Fruit fly (Drosophila melanogaster) whole organism, embryonic: ENCODE data around the gene CG10638.

Experiments used
- Asciz ChIP-seq: fragments of 200-800 bp; sonication (Bioruptor generic); optimal IDR thresholded peaks from 2 replicates; lab custom pipeline; 2017; ENCODE audit warnings: missing biosample characterization, mild to moderate bottlenecking, missing genetic modification characterization, missing genetic modification reagents
- Atf3 ChIP-seq: fragments of 200-800 bp; sonication (Bioruptor generic); optimal IDR thresholded peaks from 3 replicates; lab custom pipeline; 2016; ENCODE audit warnings: missing biosample characterization, missing genetic modification characterization
- B-H1 ChIP-seq: fragments of 200-800 bp; sonication (Bioruptor generic); IDR thresholded peaks from 3 replicates; pipeline ENCODE4 v1.3.6; 2022; ENCODE audit warnings: missing biosample characterization, missing genetic modification characterization
- B-H2 ChIP-seq: fragments of 200-800 bp; sonication (Bioruptor generic); optimal IDR thresholded peaks from 2 replicates; lab custom pipeline; 2018; ENCODE audit warnings: missing biosample characterization, mild to moderate bottlenecking, missing genetic modification characterization
- Bgb ChIP-seq: fragments of 200-800 bp; sonication (Bioruptor generic); IDR thresholded peaks from 2 replicates; pipeline ENCODE4 v1.3.6; 2022; ENCODE audit warnings: missing biosample characterization, missing genetic modification characterization; ENCODE audit not compliant: partially characterized antibody
- CG12659 ChIP-seq: fragments of 200-800 bp; sonication (Bioruptor generic); optimal IDR thresholded peaks from 3 replicates; lab custom pipeline; 2017; ENCODE audit warnings: mild to moderate bottlenecking, missing biosample characterization, missing genetic modification reagents, missing genetic modification characterization
- CG12744 ChIP-seq: fragments of 200-800 bp; sonication (Bioruptor generic); optimal IDR thresholded peaks from 2 replicates; lab custom pipeline; 2016; ENCODE audit warnings: missing biosample characterization, missing genetic modification characterization
- CG13624 ChIP-seq: fragments of 200-800 bp; sonication (Bioruptor generic); optimal IDR thresholded peaks from 2 replicates; lab custom pipeline; 2016; ENCODE audit warnings: missing biosample characterization, missing genetic modification characterization
- CG13775 ChIP-seq: fragments of 200-800 bp; sonication (Bioruptor generic); optimal IDR thresholded peaks from 3 replicates; lab custom pipeline; 2017; ENCODE audit warnings: missing biosample characterization, mild to moderate bottlenecking, missing genetic modification characterization
- CG17328 ChIP-seq: fragments of 200-800 bp; sonication (Bioruptor generic); IDR thresholded peaks from 2 replicates; pipeline ENCODE4 v1.3.6; 2022; ENCODE audit warnings: missing biosample characterization, missing genetic modification characterization
- CG17385 ChIP-seq: fragments of 200-800 bp; sonication (Bioruptor generic); optimal IDR thresholded peaks from 3 replicates; lab custom pipeline; 2018; ENCODE audit warnings: missing biosample characterization, mild to moderate bottlenecking, missing genetic modification characterization
- CG18619 ChIP-seq: fragments of 200-800 bp; sonication (Bioruptor generic); optimal IDR thresholded peaks from 3 replicates; lab custom pipeline; 2017; ENCODE audit warnings: missing biosample characterization, mild to moderate bottlenecking, missing genetic modification characterization
- CG2120 ChIP-seq: fragments of 200-800 bp; sonication (Bioruptor generic); optimal IDR thresholded peaks from 3 replicates; lab custom pipeline; 2016; ENCODE audit warnings: missing biosample characterization, missing genetic modification characterization
- CG3163 ChIP-seq: fragments of 200-800 bp; sonication (Bioruptor generic); optimal IDR thresholded peaks from 3 replicates; lab custom pipeline; 2016; ENCODE audit warnings: missing biosample characterization, missing genetic modification characterization
- CG3281 ChIP-seq: fragments of 200-800 bp; sonication (Bioruptor generic); optimal IDR thresholded peaks from 3 replicates; lab custom pipeline; 2017; ENCODE audit warnings: missing biosample characterization, mild to moderate bottlenecking, missing genetic modification characterization
- CG42726 ChIP-seq: fragments of 200-800 bp; sonication (Bioruptor generic); IDR thresholded peaks from 2 replicates; pipeline ENCODE4 v1.3.6; 2022; ENCODE audit warnings: missing biosample characterization, missing genetic modification characterization; ENCODE audit not compliant: partially characterized antibody
- CG4424 ChIP-seq: fragments of 200-800 bp; sonication (Bioruptor generic); optimal IDR thresholded peaks from 3 replicates; lab custom pipeline; 2016; ENCODE audit warnings: missing biosample characterization, missing genetic modification characterization
- CG6654 ChIP-seq: fragments of 200-800 bp; sonication (Bioruptor generic); optimal IDR thresholded peaks from 2 replicates; lab custom pipeline; 2017; ENCODE audit warnings: missing biosample characterization, mild to moderate bottlenecking, missing genetic modification characterization
- CG6791 ChIP-seq: fragments of 200-800 bp; sonication (Bioruptor generic); IDR thresholded peaks from 3 replicates; pipeline ENCODE4 v1.3.6; 2022; ENCODE audit warnings: missing biosample characterization, missing genetic modification characterization; ENCODE audit not compliant: partially characterized antibody
- CG6813 ChIP-seq: fragments of 200-800 bp; sonication (Bioruptor generic); optimal IDR thresholded peaks from 2 replicates; lab custom pipeline; 2017; ENCODE audit warnings: missing biosample characterization, missing genetic modification characterization, mild to moderate bottlenecking, moderate library complexity, missing genetic modification reagents
- CG7357 ChIP-seq: fragments of 200-800 bp; sonication (Bioruptor generic); IDR thresholded peaks from 3 replicates; pipeline ENCODE4 v1.3.6; 2022; ENCODE audit warnings: missing biosample characterization, missing genetic modification characterization
- CG7556 ChIP-seq: fragments of 200-800 bp; sonication (Bioruptor generic); optimal IDR thresholded peaks from 2 replicates; lab custom pipeline; 2017; ENCODE audit warnings: missing biosample characterization, mild to moderate bottlenecking, missing genetic modification characterization
- CG7839 ChIP-seq: fragments of 200-800 bp; sonication (Bioruptor generic); optimal IDR thresholded peaks from 3 replicates; lab custom pipeline; 2018; ENCODE audit warnings: missing biosample characterization, mild to moderate bottlenecking, missing genetic modification characterization, moderate library complexity
- CG8388 ChIP-seq: fragments of 200-800 bp; sonication (Bioruptor generic); optimal IDR thresholded peaks from 2 replicates; lab custom pipeline; 2019; ENCODE audit warnings: missing biosample characterization, mild to moderate bottlenecking, missing genetic modification characterization, moderate library complexity
- CG8478 ChIP-seq: fragments of >200 bp; optimal IDR thresholded peaks from 2 replicates; lab custom pipeline; 2018
- CG9437 ChIP-seq: fragments of 200-800 bp; sonication (Bioruptor generic); optimal IDR thresholded peaks from 2 replicates; lab custom pipeline; 2018; ENCODE audit warnings: missing biosample characterization, mild to moderate bottlenecking, missing genetic modification characterization
- Doc2 ChIP-seq: fragments of 200-800 bp; sonication (Bioruptor generic); IDR thresholded peaks from 2 replicates; pipeline ENCODE4 v1.3.6; 2022; ENCODE audit warnings: missing biosample characterization, missing genetic modification characterization
- Gsc ChIP-seq: fragments of 200-800 bp; sonication (Bioruptor generic); IDR thresholded peaks from 2 replicates; pipeline ENCODE4 v1.3.6; 2022; ENCODE audit warnings: missing biosample characterization, missing genetic modification characterization
- MESR4 ChIP-seq: fragments of 200-800 bp; sonication (Bioruptor generic); optimal IDR thresholded peaks from 2 replicates; lab custom pipeline; 2018; ENCODE audit warnings: missing biosample characterization, mild to moderate bottlenecking, missing genetic modification characterization, moderate library complexity
- Max ChIP-seq: fragments of 200-800 bp; sonication (Bioruptor generic); optimal IDR thresholded peaks from 2 replicates; lab custom pipeline; 2016; ENCODE audit warnings: missing biosample characterization, mild to moderate bottlenecking, missing genetic modification characterization
- Nf-YC ChIP-seq: fragments of 200-800 bp; optimal IDR thresholded peaks from 3 replicates; lab custom pipeline; 2019; ENCODE audit warnings: missing biosample characterization, mild to moderate bottlenecking, missing genetic modification characterization, moderate library complexity
- Sry-δ ChIP-seq: fragments of 200-800 bp; sonication (Bioruptor generic); optimal IDR thresholded peaks from 2 replicates; lab custom pipeline; 2016; ENCODE audit warnings: missing biosample characterization, missing genetic modification characterization
- Xbp1 ChIP-seq: fragments of 200-800 bp; sonication (Bioruptor generic); optimal IDR thresholded peaks from 3 replicates; lab custom pipeline; 2016; ENCODE audit warnings: missing biosample characterization, mild to moderate bottlenecking, missing genetic modification characterization
- amos ChIP-seq: fragments of 200-800 bp; sonication (Bioruptor generic); IDR thresholded peaks from 2 replicates; pipeline ENCODE4 v1.3.6; 2022; ENCODE audit warnings: missing biosample characterization, missing genetic modification characterization; ENCODE audit not compliant: partially characterized antibody
- ato ChIP-seq: fragments of 200-800 bp; sonication (Bioruptor generic); IDR thresholded peaks from 2 replicates; pipeline ENCODE4 v1.3.6; 2022; ENCODE audit warnings: missing biosample characterization, missing genetic modification characterization; ENCODE audit not compliant: partially characterized antibody
- bcd ChIP-seq: fragments of 200-800 bp; sonication (Bioruptor generic); optimal IDR thresholded peaks from 2 replicates; lab custom pipeline; 2017; ENCODE audit warnings: missing biosample characterization, mild to moderate bottlenecking, missing genetic modification characterization
- chm ChIP-seq: fragments of 200-800 bp; sonication (Bioruptor generic); IDR thresholded peaks from 2 replicates; pipeline ENCODE4 v1.3.6; 2022; ENCODE audit warnings: missing biosample characterization, missing genetic modification characterization
- dm ChIP-seq: fragments of 200-800 bp; sonication (Bioruptor generic); optimal IDR thresholded peaks from 3 replicates; lab custom pipeline; 2016; ENCODE audit warnings: missing biosample characterization, missing genetic modification characterization
- dmrt11E ChIP-seq: fragments of 200-800 bp; sonication (Bioruptor generic); optimal IDR thresholded peaks from 3 replicates; lab custom pipeline; 2018; ENCODE audit warnings: missing biosample characterization, mild to moderate bottlenecking, missing genetic modification characterization, moderate library complexity
- fd3F ChIP-seq: fragments of 200-800 bp; sonication (Bioruptor generic); optimal IDR thresholded peaks from 2 replicates; lab custom pipeline; 2018; ENCODE audit warnings: missing biosample characterization, mild to moderate bottlenecking, missing genetic modification characterization, moderate library complexity
- ftz-f1 ChIP-seq: fragments of 200-800 bp; sonication (Bioruptor generic); optimal IDR thresholded peaks from 2 replicates; lab custom pipeline; 2016; ENCODE audit warnings: missing biosample characterization, missing genetic modification characterization
- grau ChIP-seq: fragments of 200-800 bp; optimal IDR thresholded peaks from 3 replicates; lab custom pipeline; 2019; ENCODE audit warnings: missing biosample characterization, mild to moderate bottlenecking, missing genetic modification characterization, moderate library complexity
- gt ChIP-seq: fragments of 200-800 bp; sonication (Bioruptor generic); IDR thresholded peaks from 2 replicates; pipeline ENCODE4 v1.3.6; 2022; ENCODE audit warnings: missing biosample characterization, missing genetic modification characterization
- lov ChIP-seq, 2 experiments: fragments of 200-800 bp in 1 of 2; fragments of >200 bp in 1 of 2; sonication (Bioruptor generic) in 1 of 2; IDR thresholded peaks in 1 of 2; optimal IDR thresholded peaks in 1 of 2; 2 replicates in 1 of 2; 3 replicates in 1 of 2; pipeline versions ENCODE4 v1.3.6 to Lab custom; 2017 to 2022; ENCODE audit warnings: missing biosample characterization in 1 of 2, missing genetic modification characterization in 1 of 2
- luna ChIP-seq: fragments of 200-800 bp; sonication (Bioruptor generic); optimal IDR thresholded peaks from 2 replicates; lab custom pipeline; 2016; ENCODE audit warnings: missing biosample characterization, missing genetic modification characterization
- nau ChIP-seq: fragments of 200-800 bp; sonication (Bioruptor generic); optimal IDR thresholded peaks from 3 replicates; lab custom pipeline; 2017; ENCODE audit warnings: missing biosample characterization, mild to moderate bottlenecking, missing genetic modification characterization, missing genetic modification reagents
- onecut ChIP-seq: fragments of 200-800 bp; sonication (Bioruptor generic); IDR thresholded peaks from 2 replicates; pipeline ENCODE4 v1.3.6; 2022; ENCODE audit warnings: missing biosample characterization, missing genetic modification characterization
- psq ChIP-seq: fragments of 200-800 bp; sonication (Bioruptor generic); optimal IDR thresholded peaks from 2 replicates; lab custom pipeline; 2017; ENCODE audit warnings: missing biosample characterization, missing genetic modification characterization
- row ChIP-seq: fragments of 200-800 bp; sonication (Bioruptor generic); IDR thresholded peaks from 3 replicates; pipeline ENCODE4 v1.3.6; 2022; ENCODE audit warnings: missing biosample characterization, missing genetic modification characterization
- sd ChIP-seq: fragments of 200-800 bp; sonication (Bioruptor generic); optimal IDR thresholded peaks from 3 replicates; lab custom pipeline; 2018; ENCODE audit warnings: missing biosample characterization, mild to moderate bottlenecking, missing genetic modification characterization, moderate library complexity
- stwl ChIP-seq: fragments of 200-800 bp; sonication (Bioruptor generic); optimal IDR thresholded peaks from 3 replicates; lab custom pipeline; 2018; ENCODE audit warnings: missing biosample characterization, mild to moderate bottlenecking, missing genetic modification characterization, moderate library complexity

Gene CG10638

dm6 chr3L:12501249-12501648, at the start of gene CG10638, which contains the start of gene CG10681 (continued):
- TF ChIP-seq luna, result no peak
- TF ChIP-seq CG8388, result peak; percentile 27
- no peak for TF ChIP-seq gt
- no peak for TF ChIP-seq CG6813
- peak; percentile 86 for TF ChIP-seq stwl (tag; lab: Kevin White, UChicago)
- peak; percentile 65 for TF ChIP-seq Max (GFP tag; lab: Kevin White, UChicago)
- no peak for TF ChIP-seq CG3163
- TF ChIP-seq amos (GFP tag; lab: Robert Waterston, UW), result no peak
- TF ChIP-seq CG7839 (tag; lab: Kevin White, UChicago), result peak; percentile 15
- TF ChIP-seq row (GFP tag; lab: Robert Waterston, UW), result peak; percentile 64
- peak; percentile 41 for TF ChIP-seq CG17385
- TF ChIP-seq Gsc (GFP tag; lab: Robert Waterston, UW), result no peak
- no peak for TF ChIP-seq bcd
- peak; percentile 43 for TF ChIP-seq B-H2 (GFP tag; lab: Kevin White, UChicago)
- peak; percentile 8 for TF ChIP-seq dmrt11E
- no peak for TF ChIP-seq Atf3 (GFP tag; lab: Kevin White, UChicago)
- TF ChIP-seq Xbp1 (GFP tag; lab: Kevin White, UChicago), result peak; percentile 55
- peak; percentile 45 for TF ChIP-seq nau
- peak; percentile 78 for TF ChIP-seq ftz-f1 (GFP tag; lab: Kevin White, UChicago)
- no peak for TF ChIP-seq chm (GFP tag; lab: Robert Waterston, UW)
- no peak for TF ChIP-seq B-H1 (GFP tag; lab: Robert Waterston, UW)
- no peak for TF ChIP-seq CG6654 (GFP tag; lab: Kevin White, UChicago)
- no peak for TF ChIP-seq onecut (GFP tag; lab: Robert Waterston, UW)
- TF ChIP-seq MESR4 (GFP tag; lab: Kevin White, UChicago), result no peak
- peak; percentile 23 for TF ChIP-seq CG3281 (GFP tag; lab: Kevin White, UChicago)
- no peak for TF ChIP-seq CG9437 (GFP tag; lab: Kevin White, UChicago)
- TF ChIP-seq dm (GFP tag; lab: Kevin White, UChicago), result no peak
- peak; percentile 49 for TF ChIP-seq Nf-YC (tag; lab: Kevin White, UChicago)
- no peak for TF ChIP-seq ato
- TF ChIP-seq CG13775 (GFP tag; lab: Kevin White, UChicago), result peak; percentile 45
- TF ChIP-seq CG18619 (GFP tag; lab: Kevin White, UChicago), result no peak
- TF ChIP-seq Asciz (GFP tag; lab: Kevin White, UChicago), result peak; percentile 24
- TF ChIP-seq CG42726 (GFP tag; lab: Robert Waterston, UW), result no peak
- TF ChIP-seq sd (tag; lab: Kevin White, UChicago), result no peak
- TF ChIP-seq CG12659 (GFP tag; lab: Kevin White, UChicago), result peak; percentile 80
- peak; percentile 66 for TF ChIP-seq CG2120 (GFP tag; lab: Kevin White, UChicago)
- no peak for TF ChIP-seq Sry-δ
- TF ChIP-seq CG13624 (GFP tag; lab: Kevin White, UChicago), result peak; percentile 16
- no peak for TF ChIP-seq lov (optimal IDR thresholded peaks at IDR 0.05; lab: Kevin White, UChicago)
- TF ChIP-seq lov (GFP tag; IDR thresholded peaks at IDR 0.05; lab: Robert Waterston, UW), result no peak
- peak; percentile 53 for TF ChIP-seq grau (tag; lab: Kevin White, UChicago)
- TF ChIP-seq CG12744 (GFP tag; lab: Kevin White, UChicago), result no peak
- TF ChIP-seq CG8478 (lab: Kevin White, UChicago), result no peak
- no peak for TF ChIP-seq fd3F
- no peak for TF ChIP-seq CG6791 (GFP tag; lab: Robert Waterston, UW)
- TF ChIP-seq CG7357, result no peak
- no peak for TF ChIP-seq CG17328
- no peak for TF ChIP-seq psq
- TF ChIP-seq CG4424 (GFP tag; lab: Kevin White, UChicago), result peak; percentile 62
- TF ChIP-seq CG7556 (GFP tag; lab: Kevin White, UChicago), result peak; percentile 17
- no peak for TF ChIP-seq Bgb
- no peak for TF ChIP-seq Doc2 (GFP tag; lab: Robert Waterston, UW)
